Fruit fly (Drosophila melanogaster): ENCODE data around the gene grp.

grp gene

dm6 chr2L:16683958-16684877 is 4.4 kb downstream of the grp start, which contains the start of gene CG31807 (continued):
- TF ChIP-seq schlank (tag; optimal IDR thresholded peaks at IDR 0.05) (peak; percentile 40), ftz-f1 (GFP tag; optimal IDR thresholded peaks at IDR 0.05) (no peak), oc (tag; optimal IDR thresholded peaks at IDR 0.05) (peak; percentile 65), phol (tag; optimal IDR thresholded peaks at IDR 0.05) (peak; percentile 75), Ets65A (GFP tag) (peak; percentile 88), Awh (GFP tag; IDR thresholded peaks at IDR 0.05) (peak; percentile 50; the same call in 1 of the 2 replicates), fd96Cb (tag; optimal IDR thresholded peaks at IDR 0.05) (peak; percentile 45), CG6254 (GFP tag; optimal IDR thresholded peaks at IDR 0.05) (peak; percentile 53), CG7745 (tag; optimal IDR thresholded peaks at IDR 0.05) (no peak), exex (tag; optimal IDR thresholded peaks at IDR 0.05) (no peak), Ssrp (tag; optimal IDR thresholded peaks at IDR 0.05) (peak; percentile 64), CG8478 (optimal IDR thresholded peaks at IDR 0.05) (no peak), H2.0 (GFP tag; IDR thresholded peaks at IDR 0.05) (0 out of 2 replicates have a peak, but pooled peaks have one; percentile 3), CG9797 (GFP tag; optimal IDR thresholded peaks at IDR 0.05) (no peak), CG30020 (tag; optimal IDR thresholded peaks at IDR 0.05) (peak; percentile 38), ham (GFP tag; IDR thresholded peaks at IDR 0.05) (no peak), Lhr (GFP tag; optimal IDR thresholded peaks at IDR 0.05) (peak; percentile 10)

- no peak for TF ChIP-seq Ets97D (GFP tag; optimal IDR thresholded peaks at IDR 0.05)
- no peak for TF ChIP-seq NK7.1 (GFP tag; optimal IDR thresholded peaks at IDR 0.05)
- TF ChIP-seq CG13624 (GFP tag; optimal IDR thresholded peaks at IDR 0.05) = no peak
- TF ChIP-seq CG15696 (tag; optimal IDR thresholded peaks at IDR 0.05) = no peak
- no peak for TF ChIP-seq Ravus (GFP tag; IDR thresholded peaks at IDR 0.05)
- TF ChIP-seq CG14860 (GFP tag; IDR thresholded peaks at IDR 0.05; ENCODE audit: partially characterized antibody) = no peak
- no peak for TF ChIP-seq so (GFP tag; IDR thresholded peaks at IDR 0.05)
- TF ChIP-seq CG9609 (GFP tag; optimal IDR thresholded peaks at IDR 0.05) = no peak
- no peak for TF ChIP-seq psq (GFP tag; optimal IDR thresholded peaks at IDR 0.05)
- no peak for TF ChIP-seq CG9876 (GFP tag; optimal IDR thresholded peaks at IDR 0.05)
- TF ChIP-seq tgo (GFP tag; IDR thresholded peaks at IDR 0.05) = no peak
- TF ChIP-seq CG34224 (GFP tag; IDR thresholded peaks at IDR 0.05; ENCODE audit: partially characterized antibody) = no peak; the same call in 2 of the 3 replicates
- TF ChIP-seq CG15479 (GFP tag; optimal IDR thresholded peaks at IDR 0.05) = no peak
- TF ChIP-seq Dref (GFP tag; IDR thresholded peaks at IDR 0.05) = no peak
- no peak for TF ChIP-seq dm (GFP tag; optimal IDR thresholded peaks at IDR 0.05)
- peak; percentile 78 for TF ChIP-seq CG17385 (GFP tag; optimal IDR thresholded peaks at IDR 0.05)
- TF ChIP-seq C15 (GFP tag; IDR thresholded peaks at IDR 0.05) = no peak
- no peak for TF ChIP-seq chn (GFP tag; optimal IDR thresholded peaks at IDR 0.05)
- TF ChIP-seq Oli (tag; optimal IDR thresholded peaks at IDR 0.05) = peak; percentile 66
- no peak for TF ChIP-seq hb (GFP tag; IDR thresholded peaks at IDR 0.05; ENCODE audit: partially characterized antibody)
- no peak for TF ChIP-seq z (GFP tag; IDR thresholded peaks at IDR 0.05)
- no peak for TF ChIP-seq Aef1 (GFP tag; IDR thresholded peaks at IDR 0.05)
- peak; percentile 64 for TF ChIP-seq CG14710 (tag; optimal IDR thresholded peaks at IDR 0.05)
- no peak for TF ChIP-seq wor (GFP tag; IDR thresholded peaks at IDR 0.05)
- no peak for TF ChIP-seq exex (tag; optimal IDR thresholded peaks at IDR 0.05)
- no peak for TF ChIP-seq Dbx (GFP tag; IDR thresholded peaks at IDR 0.05)
- no peak for TF ChIP-seq h (optimal IDR thresholded peaks at IDR 0.05)
- no peak for TF ChIP-seq Kr (GFP tag; optimal IDR thresholded peaks at IDR 0.05)
- TF ChIP-seq CG10431 (GFP tag; optimal IDR thresholded peaks at IDR 0.05) = no peak
- TF ChIP-seq trem (tag; optimal IDR thresholded peaks at IDR 0.05) = peak; percentile 49
- TF ChIP-seq lov (optimal IDR thresholded peaks at IDR 0.05) = no peak
- TF ChIP-seq lov (GFP tag; IDR thresholded peaks at IDR 0.05) = no peak
- TF ChIP-seq trh (GFP tag; optimal IDR thresholded peaks at IDR 0.05) = peak; percentile 20
These were observed 5.2 kb downstream of the grp start for dm6 chr2L:16684908-16685611.
